Fruit fly (Drosophila melanogaster) whole organism, embryonic: ENCODE results near the gene eIF3i.

Source experiments
- Antp ChIP-seq: fragments of 200-800 bp; sonication (Bioruptor generic); optimal IDR thresholded peaks from 3 replicates; lab custom pipeline; 2016; ENCODE audit warnings: missing biosample characterization, missing genetic modification characterization
- B-H1 ChIP-seq: fragments of 200-800 bp; sonication (Bioruptor generic); IDR thresholded peaks from 3 replicates; pipeline ENCODE4 v1.3.6; 2022; ENCODE audit warnings: missing biosample characterization, missing genetic modification characterization
- CG10209 ChIP-seq: fragments of 200-800 bp; sonication (Bioruptor generic); optimal IDR thresholded peaks from 3 replicates; lab custom pipeline; 2017; ENCODE audit warnings: missing biosample characterization, mild to moderate bottlenecking, missing genetic modification characterization, missing genetic modification reagents
- CG10462 ChIP-seq: fragments of 200-800 bp; sonication (Bioruptor generic); optimal IDR thresholded peaks from 2 replicates; lab custom pipeline; 2016; ENCODE audit warnings: missing biosample characterization, missing genetic modification characterization
- CG11723 ChIP-seq: fragments of 200-800 bp; sonication (Bioruptor generic); optimal IDR thresholded peaks from 2 replicates; lab custom pipeline; 2017; ENCODE audit warnings: missing biosample characterization, mild to moderate bottlenecking, missing genetic modification characterization
- CG15011 ChIP-seq: fragments of 200-800 bp; sonication (Bioruptor generic); optimal IDR thresholded peaks from 3 replicates; lab custom pipeline; 2018; ENCODE audit warnings: missing biosample characterization, mild to moderate bottlenecking, missing genetic modification characterization
- CG15514 ChIP-seq: fragments of 200-800 bp; sonication (Bioruptor generic); optimal IDR thresholded peaks from 3 replicates; lab custom pipeline; 2017; ENCODE audit warnings: missing biosample characterization, missing genetic modification characterization, mild to moderate bottlenecking, moderate library complexity, missing genetic modification reagents
- CG16813 ChIP-seq: fragments of 200-800 bp; sonication (Bioruptor generic); IDR thresholded peaks from 3 replicates; pipeline ENCODE4 v1.3.6; 2022; ENCODE audit warnings: missing biosample characterization, missing genetic modification characterization; ENCODE audit not compliant: partially characterized antibody
- CG17361 ChIP-seq: fragments of 200-800 bp; sonication (Bioruptor generic); IDR thresholded peaks from 3 replicates; pipeline ENCODE4 v1.3.6; 2022; ENCODE audit warnings: missing biosample characterization, missing genetic modification characterization
- CG17568 ChIP-seq: fragments of 200-800 bp; sonication (Bioruptor generic); optimal IDR thresholded peaks from 2 replicates; lab custom pipeline; 2018; ENCODE audit warnings: missing biosample characterization, mild to moderate bottlenecking, missing genetic modification characterization, moderate library complexity
- CG3726 ChIP-seq: fragments of 200-800 bp; sonication (Bioruptor generic); IDR thresholded peaks from 3 replicates; pipeline ENCODE4, ENCODE4 v1.3.6; 2022; ENCODE audit warnings: missing biosample characterization, missing genetic modification characterization
- CG3995 ChIP-seq: fragments of 200-800 bp; sonication (Bioruptor generic); optimal IDR thresholded peaks from 3 replicates; lab custom pipeline; 2016; ENCODE audit warnings: missing biosample characterization, missing genetic modification characterization
- CG4282 ChIP-seq: fragments of 200-800 bp; sonication (Bioruptor generic); optimal IDR thresholded peaks from 2 replicates; lab custom pipeline; 2016; ENCODE audit warnings: missing biosample characterization, missing genetic modification characterization
- CG4328 ChIP-seq: fragments of 200-800 bp; sonication (Bioruptor generic); optimal IDR thresholded peaks from 3 replicates; lab custom pipeline; 2017; ENCODE audit warnings: missing biosample characterization, missing genetic modification reagents, missing genetic modification characterization
- CG4820 ChIP-seq: fragments of 200-800 bp; sonication (Bioruptor generic); optimal IDR thresholded peaks from 3 replicates; lab custom pipeline; 2016; ENCODE audit warnings: missing biosample characterization, missing genetic modification characterization
- CG6689 ChIP-seq: fragments of 200-800 bp; sonication (Bioruptor generic); IDR thresholded peaks from 2 replicates; pipeline ENCODE4 v1.3.6; 2022; ENCODE audit warnings: missing biosample characterization, missing genetic modification characterization
- CG6765 ChIP-seq: fragments of 200-800 bp; sonication (Bioruptor generic); optimal IDR thresholded peaks from 3 replicates; lab custom pipeline; 2017; ENCODE audit warnings: missing biosample characterization, mild to moderate bottlenecking, missing genetic modification characterization
- CG9609 ChIP-seq: fragments of 200-800 bp; sonication (Bioruptor generic); optimal IDR thresholded peaks from 3 replicates; lab custom pipeline; 2016; ENCODE audit warnings: missing biosample characterization, missing genetic modification characterization
- Deaf1 ChIP-seq: fragments of 200-800 bp; optimal IDR thresholded peaks from 3 replicates; lab custom pipeline; 2019; ENCODE audit warnings: missing biosample characterization, mild to moderate bottlenecking, missing genetic modification characterization, moderate library complexity
- Fer2 ChIP-seq: fragments of 200-800 bp; sonication (Bioruptor generic); optimal IDR thresholded peaks from 2 replicates; lab custom pipeline; 2018; ENCODE audit warnings: missing biosample characterization, mild to moderate bottlenecking, missing genetic modification characterization, moderate library complexity
- MBD-R2 ChIP-seq: fragments of 200-800 bp; sonication (Bioruptor generic); IDR thresholded peaks from 2 replicates; pipeline ENCODE4 v1.3.6; 2022; ENCODE audit warnings: missing biosample characterization, missing genetic modification characterization
- Mad ChIP-seq: fragments of 200-800 bp; sonication (Bioruptor generic); optimal IDR thresholded peaks from 2 replicates; lab custom pipeline; 2016; ENCODE audit warnings: missing biosample characterization, missing genetic modification characterization
- Meics ChIP-seq: fragments of 200-800 bp; sonication (Bioruptor generic); optimal IDR thresholded peaks from 2 replicates; lab custom pipeline; 2017; ENCODE audit warnings: missing biosample characterization, mild to moderate bottlenecking, missing genetic modification characterization
- NC2α ChIP-seq: fragments of 200-800 bp; sonication (Bioruptor generic); optimal IDR thresholded peaks from 2 replicates; lab custom pipeline; 2016; ENCODE audit warnings: missing biosample characterization, missing genetic modification characterization
- Nf-YB ChIP-seq: fragments of 200-800 bp; sonication (Bioruptor generic); optimal IDR thresholded peaks from 3 replicates; lab custom pipeline; 2019; ENCODE audit warnings: missing biosample characterization, mild to moderate bottlenecking, missing genetic modification characterization, moderate library complexity
- Optix ChIP-seq: fragments of 200-800 bp; sonication (Bioruptor generic); IDR thresholded peaks from 3 replicates; pipeline ENCODE4 v1.3.6; 2022; ENCODE audit warnings: missing biosample characterization, missing genetic modification characterization
- TFAM ChIP-seq: fragments of 200-800 bp; sonication (Bioruptor generic); optimal IDR thresholded peaks from 2 replicates; lab custom pipeline; 2017; ENCODE audit warnings: missing biosample characterization, missing genetic modification characterization, inconsistent platforms
- aop ChIP-seq: fragments of 200-800 bp; sonication (Bioruptor generic); IDR thresholded peaks from 2 replicates; pipeline ENCODE4 v1.3.6; 2022; ENCODE audit warnings: missing biosample characterization, missing genetic modification characterization
- ara ChIP-seq: fragments of 200-800 bp; sonication (Bioruptor generic); IDR thresholded peaks from 2 replicates; pipeline ENCODE4 v1.3.6; 2022; ENCODE audit warnings: missing biosample characterization, missing genetic modification characterization
- bowl ChIP-seq: fragments of 200-800 bp; sonication (Bioruptor generic); IDR thresholded peaks from 2 replicates; pipeline ENCODE4 v1.3.6; 2022; ENCODE audit warnings: missing biosample characterization, missing genetic modification characterization
- chn ChIP-seq: fragments of 200-800 bp; sonication (Bioruptor generic); optimal IDR thresholded peaks from 2 replicates; lab custom pipeline; 2016; ENCODE audit warnings: missing biosample characterization, missing genetic modification characterization
- da ChIP-seq: fragments of 200-800 bp; sonication (Bioruptor generic); optimal IDR thresholded peaks from 2 replicates; lab custom pipeline; 2016; ENCODE audit warnings: missing biosample characterization, missing genetic modification characterization
- dmrt99B ChIP-seq: fragments of 200-800 bp; sonication (Bioruptor generic); optimal IDR thresholded peaks from 2 replicates; lab custom pipeline; 2018; ENCODE audit warnings: missing biosample characterization, mild to moderate bottlenecking, missing genetic modification characterization, moderate library complexity
- dysf ChIP-seq: fragments of 200-800 bp; sonication (Bioruptor generic); IDR thresholded peaks from 3 replicates; pipeline ENCODE4 v1.3.6; 2022; ENCODE audit warnings: missing biosample characterization, missing genetic modification characterization
- esg ChIP-seq: fragments of 200-800 bp; sonication (Bioruptor generic); conservative IDR thresholded peaks from 2 replicates; pipeline ENCODE4 v1.3.6; 2022; ENCODE audit warnings: missing biosample characterization, missing genetic modification characterization
- gcm ChIP-seq: fragments of 200-800 bp; sonication (Bioruptor generic); optimal IDR thresholded peaks from 2 replicates; lab custom pipeline; 2019; ENCODE audit warnings: missing biosample characterization, mild to moderate bottlenecking, missing genetic modification characterization, moderate library complexity
- ind ChIP-seq: fragments of 200-800 bp; sonication (Bioruptor generic); optimal IDR thresholded peaks from 3 replicates; lab custom pipeline; 2016; ENCODE audit warnings: missing biosample characterization, missing genetic modification characterization
- insv ChIP-seq, 2 experiments: fragments of 200-800 bp; sonication (Bioruptor generic); optimal IDR thresholded peaks; 3 replicates each; lab custom pipeline; 2016 to 2018; ENCODE audit warnings: missing biosample characterization in 2 of 2, missing genetic modification characterization in 2 of 2
- ken ChIP-seq: fragments of 200-800 bp; sonication (Bioruptor generic); IDR thresholded peaks from 3 replicates; pipeline ENCODE4 v1.3.6; 2022; ENCODE audit warnings: missing biosample characterization, missing genetic modification characterization
- klu ChIP-seq: fragments of 200-800 bp; sonication (Bioruptor generic); IDR thresholded peaks from 2 replicates; pipeline ENCODE4 v1.3.6; 2022; ENCODE audit warnings: missing biosample characterization, missing genetic modification characterization
- mam ChIP-seq: fragments of 200-800 bp; sonication (Bioruptor generic); optimal IDR thresholded peaks from 3 replicates; lab custom pipeline; 2016; ENCODE audit warnings: missing biosample characterization, missing genetic modification characterization
- otp ChIP-seq: fragments of 200-800 bp; sonication (Bioruptor generic); IDR thresholded peaks from 3 replicates; pipeline ENCODE4, ENCODE4 v1.3.6; 2022; ENCODE audit warnings: missing biosample characterization, missing genetic modification characterization
- pb ChIP-seq: fragments of 200-800 bp; sonication (Bioruptor generic); optimal IDR thresholded peaks from 3 replicates; lab custom pipeline; 2016; ENCODE audit warnings: missing biosample characterization, missing genetic modification characterization
- pzg ChIP-seq: fragments of 200-800 bp; sonication (Bioruptor generic); optimal IDR thresholded peaks from 3 replicates; lab custom pipeline; 2018; ENCODE audit warnings: missing biosample characterization, mild to moderate bottlenecking, missing genetic modification characterization, moderate library complexity
- rib ChIP-seq: fragments of 200-800 bp; sonication (Bioruptor generic); IDR thresholded peaks from 2 replicates; pipeline ENCODE4 v1.3.6; 2022; ENCODE audit warnings: missing biosample characterization, missing genetic modification characterization
- salm ChIP-seq: fragments of 200-800 bp; sonication (Bioruptor generic); optimal IDR thresholded peaks from 2 replicates; lab custom pipeline; 2018; ENCODE audit warnings: missing biosample characterization, mild to moderate bottlenecking, missing genetic modification characterization
- slp2 ChIP-seq: fragments of 200-800 bp; sonication (Bioruptor generic); optimal IDR thresholded peaks from 2 replicates; lab custom pipeline; 2016; ENCODE audit warnings: missing biosample characterization, missing genetic modification characterization
- tna ChIP-seq: fragments of 200-800 bp; sonication (Bioruptor generic); IDR thresholded peaks from 2 replicates; pipeline ENCODE4 v1.3.6; 2022; ENCODE audit warnings: missing biosample characterization, missing genetic modification characterization; ENCODE audit not compliant: partially characterized antibody
- trem ChIP-seq: fragments of 200-800 bp; optimal IDR thresholded peaks from 3 replicates; lab custom pipeline; 2019; ENCODE audit warnings: missing biosample characterization, mild to moderate bottlenecking, missing genetic modification characterization, moderate library complexity
- yki ChIP-seq: fragments of >200 bp; optimal IDR thresholded peaks from 3 replicates; lab custom pipeline; 2018

Gene eIF3i

dm6 chr2L:5000287-5000871 lies 32.8 kb upstream of the eIF3i start (continued):
- TF ChIP-seq pb, result peak; percentile 57
- peak; percentile 58 for TF ChIP-seq B-H1 (GFP tag; lab: Robert Waterston, UW)
- TF ChIP-seq yki, result peak; percentile 68
- TF ChIP-seq ara, result peak; percentile 80
- TF ChIP-seq CG10462 (GFP tag; lab: Kevin White, UChicago), result peak; percentile 69
- TF ChIP-seq tna (GFP tag; lab: Robert Waterston, UW), result no peak
- TF ChIP-seq CG4820 (GFP tag; lab: Kevin White, UChicago), result peak; percentile 73
- peak; percentile 40; the same call in 1 of the 2 replicates for TF ChIP-seq bowl (GFP tag; lab: Robert Waterston, UW)
- TF ChIP-seq ind, result peak; percentile 74
- TF ChIP-seq CG17361 (GFP tag; lab: Robert Waterston, UW), result peak; percentile 84
- TF ChIP-seq NC2α, result no peak
- TF ChIP-seq rib (GFP tag; lab: Robert Waterston, UW), result peak; percentile 25; the same call in 1 of the 2 replicates
- peak; percentile 72 for TF ChIP-seq CG6765 (GFP tag; lab: Kevin White, UChicago)
- peak; percentile 67 for TF ChIP-seq CG15514 (GFP tag; lab: Kevin White, UChicago)
- peak; percentile 89 for TF ChIP-seq gcm
- peak; percentile 62 for TF ChIP-seq slp2 (GFP tag; lab: Kevin White, UChicago)
- peak; percentile 33; the same call in 1 of the 2 replicates for TF ChIP-seq MBD-R2 (GFP tag; lab: Robert Waterston, UW)
- TF ChIP-seq Mad (GFP tag; lab: Kevin White, UChicago), result peak; percentile 70
- TF ChIP-seq otp (GFP tag; lab: Robert Waterston, UW), result peak; percentile 67; the same call in 2 of the 3 replicates
- TF ChIP-seq CG4282 (GFP tag; lab: Kevin White, UChicago), result no peak
- TF ChIP-seq insv (GFP tag; optimal IDR thresholded peaks at IDR 0.05; lab: Kevin White, UChicago), result peak in 1 of 2 experiments; percentile 47
- peak; percentile 67 for TF ChIP-seq CG4328 (GFP tag; lab: Kevin White, UChicago)
- no peak for TF ChIP-seq pzg (GFP tag; lab: Kevin White, UChicago)
- TF ChIP-seq aop (GFP tag; lab: Robert Waterston, UW), result no peak; the same call in 1 of the 2 replicates
- peak; percentile 85 for TF ChIP-seq Deaf1 (tag; lab: Kevin White, UChicago)
- TF ChIP-seq klu (GFP tag; lab: Robert Waterston, UW), result peak; percentile 70; the same call in 1 of the 2 replicates
- peak; percentile 75 for TF ChIP-seq Fer2 (tag; lab: Kevin White, UChicago)
- peak; percentile 75 for TF ChIP-seq Antp (GFP tag; lab: Kevin White, UChicago)
- TF ChIP-seq dysf (GFP tag; lab: Robert Waterston, UW), result peak; percentile 86
- peak; percentile 87 for TF ChIP-seq CG17568 (GFP tag; lab: Kevin White, UChicago)
- peak; percentile 83 for TF ChIP-seq CG10209
- TF ChIP-seq CG6689, result peak; percentile 78
- peak; percentile 82 for TF ChIP-seq Meics (GFP tag; lab: Kevin White, UChicago)
- TF ChIP-seq CG3995 (GFP tag; lab: Kevin White, UChicago), result peak; percentile 30
- 0 out of 3 replicates have a peak, but pooled peaks have one; percentile 13 for TF ChIP-seq CG16813 (GFP tag; lab: Robert Waterston, UW)
- TF ChIP-seq TFAM (GFP tag; lab: Kevin White, UChicago), result peak; percentile 6
- TF ChIP-seq salm (tag; lab: Kevin White, UChicago), result peak; percentile 63
- no peak for TF ChIP-seq da (GFP tag; lab: Kevin White, UChicago)
- peak; percentile 81 for TF ChIP-seq CG15011 (GFP tag; lab: Kevin White, UChicago)
- peak; percentile 79 for TF ChIP-seq trem (tag; lab: Kevin White, UChicago)
- peak; percentile 70 for TF ChIP-seq mam (GFP tag; lab: Kevin White, UChicago)
- TF ChIP-seq esg (GFP tag; lab: Robert Waterston, UW), result peak; percentile 76
- peak; percentile 63 for TF ChIP-seq CG11723 (GFP tag; lab: Kevin White, UChicago)
- peak; percentile 86 for TF ChIP-seq dmrt99B
- TF ChIP-seq Nf-YB, result peak; percentile 75
- TF ChIP-seq ken (GFP tag; lab: Robert Waterston, UW), result peak; percentile 51; the same call in 2 of the 3 replicates
- peak; percentile 84 for TF ChIP-seq CG9609
- peak; percentile 56; the same call in 2 of the 3 replicates for TF ChIP-seq Optix (GFP tag; lab: Robert Waterston, UW)
- peak; percentile 16; the same call in 1 of the 3 replicates for TF ChIP-seq CG3726 (GFP tag; lab: Robert Waterston, UW)
- peak; percentile 79 for TF ChIP-seq chn (GFP tag; lab: Kevin White, UChicago)
